Fruit fly (Drosophila melanogaster) whole organism, embryonic: ENCODE data around the gene COX7AL2.

Experiments
- CG10274 ChIP-seq: fragments of 200-800 bp; sonication (Bioruptor generic); optimal IDR thresholded peaks from 3 replicates; lab custom pipeline; 2017; ENCODE audit warnings: missing biosample characterization, mild to moderate bottlenecking, missing genetic modification characterization
- CG12219 ChIP-seq: fragments of 200-800 bp; sonication (Bioruptor generic); optimal IDR thresholded peaks from 3 replicates; lab custom pipeline; 2018; ENCODE audit warnings: missing biosample characterization, mild to moderate bottlenecking, missing genetic modification characterization
- CG12659 ChIP-seq: fragments of 200-800 bp; sonication (Bioruptor generic); optimal IDR thresholded peaks from 3 replicates; lab custom pipeline; 2017; ENCODE audit warnings: mild to moderate bottlenecking, missing biosample characterization, missing genetic modification reagents, missing genetic modification characterization
- CG13296 ChIP-seq: fragments of 200-800 bp; sonication (Bioruptor generic); optimal IDR thresholded peaks from 3 replicates; lab custom pipeline; 2018; ENCODE audit warnings: missing biosample characterization, mild to moderate bottlenecking, missing genetic modification characterization
- CG14014 ChIP-seq: fragments of 200-800 bp; sonication (Bioruptor generic); IDR thresholded peaks from 2 replicates; pipeline ENCODE4 v1.3.6; 2022; ENCODE audit warnings: missing biosample characterization, missing genetic modification characterization
- CG1647 ChIP-seq: fragments of 200-800 bp; sonication (Bioruptor generic); optimal IDR thresholded peaks from 3 replicates; lab custom pipeline; 2016; ENCODE audit warnings: missing biosample characterization, missing genetic modification characterization
- CG17328 ChIP-seq: fragments of 200-800 bp; sonication (Bioruptor generic); IDR thresholded peaks from 2 replicates; pipeline ENCODE4 v1.3.6; 2022; ENCODE audit warnings: missing biosample characterization, missing genetic modification characterization
- CG17568 ChIP-seq: fragments of 200-800 bp; sonication (Bioruptor generic); optimal IDR thresholded peaks from 2 replicates; lab custom pipeline; 2018; ENCODE audit warnings: missing biosample characterization, mild to moderate bottlenecking, missing genetic modification characterization, moderate library complexity
- CG17612 ChIP-seq: fragments of 200-800 bp; sonication (Bioruptor generic); IDR thresholded peaks from 2 replicates; pipeline ENCODE4 v1.3.6; 2022; ENCODE audit warnings: missing biosample characterization, missing genetic modification characterization
- CG17829 ChIP-seq: fragments of 200-800 bp; optimal IDR thresholded peaks from 2 replicates; lab custom pipeline; 2019; ENCODE audit warnings: missing biosample characterization, mild to moderate bottlenecking, missing genetic modification characterization, moderate library complexity
- CG1792 ChIP-seq: fragments of 200-800 bp; sonication (Bioruptor generic); optimal IDR thresholded peaks from 2 replicates; lab custom pipeline; 2016; ENCODE audit warnings: missing biosample characterization, missing genetic modification characterization
- CG3065 ChIP-seq: fragments of 200-800 bp; sonication (Bioruptor generic); optimal IDR thresholded peaks from 2 replicates; lab custom pipeline; 2016; ENCODE audit warnings: missing biosample characterization, missing genetic modification characterization
- CG34376 ChIP-seq: fragments of 200-800 bp; sonication (Bioruptor generic); optimal IDR thresholded peaks from 2 replicates; lab custom pipeline; 2018; ENCODE audit warnings: missing biosample characterization, mild to moderate bottlenecking, missing genetic modification characterization
- CG4424 ChIP-seq: fragments of 200-800 bp; sonication (Bioruptor generic); optimal IDR thresholded peaks from 3 replicates; lab custom pipeline; 2016; ENCODE audit warnings: missing biosample characterization, missing genetic modification characterization
- CG4707 ChIP-seq: fragments of 200-800 bp; sonication (Bioruptor generic); optimal IDR thresholded peaks from 2 replicates; lab custom pipeline; 2018; ENCODE audit warnings: missing biosample characterization, mild to moderate bottlenecking, missing genetic modification characterization, moderate library complexity
- CG7357 ChIP-seq: fragments of 200-800 bp; sonication (Bioruptor generic); IDR thresholded peaks from 3 replicates; pipeline ENCODE4 v1.3.6; 2022; ENCODE audit warnings: missing biosample characterization, missing genetic modification characterization
- CG7372 ChIP-seq: fragments of 200-800 bp; sonication (Bioruptor generic); IDR thresholded peaks from 2 replicates; pipeline ENCODE4 v1.3.6; 2022; ENCODE audit warnings: missing biosample characterization, missing genetic modification characterization
- CG8924 ChIP-seq: fragments of 200-800 bp; optimal IDR thresholded peaks from 3 replicates; lab custom pipeline; 2019; ENCODE audit warnings: missing biosample characterization, mild to moderate bottlenecking, missing genetic modification characterization, moderate library complexity
- CrebB ChIP-seq: fragments of 200-800 bp; sonication (Bioruptor generic); optimal IDR thresholded peaks from 3 replicates; lab custom pipeline; 2018; ENCODE audit warnings: missing biosample characterization, mild to moderate bottlenecking, missing genetic modification characterization
- D ChIP-seq, 2 experiments: fragments of 200-800 bp in 1 of 2; fragments of >200 bp in 1 of 2; sonication (Bioruptor generic) in 1 of 2; optimal IDR thresholded peaks; 2 replicates in 1 of 2; 3 replicates in 1 of 2; lab custom pipeline; 2017; ENCODE audit warnings: mild to moderate bottlenecking in 1 of 2, missing biosample characterization in 1 of 2, missing genetic modification characterization in 1 of 2, missing genetic modification reagents in 1 of 2
- Dfd ChIP-seq, 2 experiments: fragments of >200 bp; optimal IDR thresholded peaks; 2 replicates each; lab custom pipeline; 2017; ENCODE audit warnings: missing biosample characterization in 2 of 2, missing genetic modification characterization in 2 of 2
- Dip2 ChIP-seq: fragments of 200-800 bp; sonication (Bioruptor generic); IDR thresholded peaks from 2 replicates; pipeline ENCODE4 v1.3.6; 2022; ENCODE audit warnings: missing biosample characterization, missing genetic modification characterization
- Dp ChIP-seq: fragments of 200-800 bp; sonication (Bioruptor generic); optimal IDR thresholded peaks from 2 replicates; lab custom pipeline; 2018; ENCODE audit warnings: missing biosample characterization, mild to moderate bottlenecking, missing genetic modification characterization, moderate library complexity
- Dref ChIP-seq: fragments of 200-800 bp; sonication (Bioruptor generic); IDR thresholded peaks from 2 replicates; pipeline ENCODE4 v1.3.6; 2022; ENCODE audit warnings: missing biosample characterization, missing genetic modification characterization
- Fer1 ChIP-seq: fragments of 200-800 bp; sonication (Bioruptor generic); optimal IDR thresholded peaks from 2 replicates; lab custom pipeline; 2017; ENCODE audit warnings: missing biosample characterization, mild to moderate bottlenecking, missing genetic modification characterization
- Gug ChIP-seq: fragments of 200-800 bp; sonication (Bioruptor generic); IDR thresholded peaks from 4 replicates; pipeline ENCODE4 v1.3.6; 2022; ENCODE audit warnings: missing biosample characterization, missing genetic modification characterization
- HLH54F ChIP-seq: fragments of 200-800 bp; sonication (Bioruptor generic); optimal IDR thresholded peaks from 3 replicates; lab custom pipeline; 2016; ENCODE audit warnings: missing biosample characterization, missing genetic modification characterization
- HmgD ChIP-seq: fragments of 200-800 bp; sonication (Bioruptor generic); optimal IDR thresholded peaks from 3 replicates; lab custom pipeline; 2016; ENCODE audit warnings: missing biosample characterization, missing genetic modification characterization
- Sry-β ChIP-seq: fragments of 200-800 bp; sonication (Bioruptor generic); optimal IDR thresholded peaks from 2 replicates; lab custom pipeline; 2018; ENCODE audit warnings: missing biosample characterization, mild to moderate bottlenecking, missing genetic modification characterization, moderate library complexity
- Ssrp ChIP-seq: fragments of 200-800 bp; sonication (Bioruptor generic); optimal IDR thresholded peaks from 2 replicates; lab custom pipeline; 2018; ENCODE audit warnings: missing biosample characterization, mild to moderate bottlenecking, missing genetic modification characterization, moderate library complexity
- ase ChIP-seq: fragments of 200-800 bp; sonication (Bioruptor generic); IDR thresholded peaks from 3 replicates; pipeline ENCODE4 v1.3.6; 2022; ENCODE audit warnings: missing biosample characterization, missing genetic modification characterization
- az2 ChIP-seq: fragments of 200-800 bp; sonication (Bioruptor generic); optimal IDR thresholded peaks from 3 replicates; lab custom pipeline; 2016; ENCODE audit warnings: missing biosample characterization, missing genetic modification characterization
- bigmax ChIP-seq: fragments of 200-800 bp; sonication (Bioruptor generic); optimal IDR thresholded peaks from 2 replicates; lab custom pipeline; 2018; ENCODE audit warnings: missing biosample characterization, mild to moderate bottlenecking, missing genetic modification characterization
- chm ChIP-seq: fragments of 200-800 bp; sonication (Bioruptor generic); IDR thresholded peaks from 2 replicates; pipeline ENCODE4 v1.3.6; 2022; ENCODE audit warnings: missing biosample characterization, missing genetic modification characterization
- dati ChIP-seq: fragments of 200-800 bp; sonication (Bioruptor generic); IDR thresholded peaks from 2 replicates; pipeline ENCODE4 v1.3.6; 2022; ENCODE audit warnings: missing biosample characterization, missing genetic modification characterization
- grn ChIP-seq: fragments of 200-800 bp; sonication (Bioruptor generic); optimal IDR thresholded peaks from 3 replicates; lab custom pipeline; 2017; ENCODE audit warnings: missing biosample characterization, missing genetic modification characterization
- lilli ChIP-seq: fragments of 200-800 bp; sonication (Bioruptor generic); optimal IDR thresholded peaks from 3 replicates; lab custom pipeline; 2016; ENCODE audit warnings: missing biosample characterization, missing genetic modification characterization
- lola ChIP-seq, 3 experiments: fragments of >200 bp in 2 of 3; fragments of 200-800 bp in 1 of 3; sonication (Bioruptor generic) in 1 of 3; optimal IDR thresholded peaks; 2 replicates each; lab custom pipeline; 2017 to 2019; ENCODE audit warnings: missing biosample characterization in 3 of 3, missing genetic modification characterization in 3 of 3, mild to moderate bottlenecking in 1 of 3, moderate library complexity in 1 of 3
- nom ChIP-seq: fragments of 200-800 bp; sonication (Bioruptor generic); optimal IDR thresholded peaks from 2 replicates; lab custom pipeline; 2017; ENCODE audit warnings: missing biosample characterization, missing genetic modification characterization, mild to moderate bottlenecking, moderate library complexity, missing genetic modification reagents
- onecut ChIP-seq: fragments of 200-800 bp; sonication (Bioruptor generic); IDR thresholded peaks from 2 replicates; pipeline ENCODE4 v1.3.6; 2022; ENCODE audit warnings: missing biosample characterization, missing genetic modification characterization
- p53 ChIP-seq: fragments of 200-800 bp; sonication (Bioruptor generic); optimal IDR thresholded peaks from 2 replicates; lab custom pipeline; 2016; ENCODE audit warnings: missing biosample characterization, missing genetic modification characterization
- peb ChIP-seq: fragments of 200-800 bp; sonication (Bioruptor generic); IDR thresholded peaks from 2 replicates; pipeline ENCODE4 v1.3.6; 2022; ENCODE audit warnings: missing biosample characterization, missing genetic modification characterization
- pzg ChIP-seq: fragments of 200-800 bp; sonication (Bioruptor generic); optimal IDR thresholded peaks from 3 replicates; lab custom pipeline; 2018; ENCODE audit warnings: missing biosample characterization, mild to moderate bottlenecking, missing genetic modification characterization, moderate library complexity
- ranshi ChIP-seq: fragments of 200-800 bp; sonication (Bioruptor generic); IDR thresholded peaks from 2 replicates; pipeline ENCODE4 v1.3.6; 2022; ENCODE audit warnings: missing biosample characterization, missing genetic modification characterization
- tio ChIP-seq: fragments of 200-800 bp; sonication (Bioruptor generic); optimal IDR thresholded peaks from 2 replicates; lab custom pipeline; 2017; ENCODE audit warnings: missing biosample characterization, missing genetic modification characterization, inconsistent platforms
- tx ChIP-seq: fragments of 200-800 bp; sonication (Bioruptor generic); optimal IDR thresholded peaks from 2 replicates; lab custom pipeline; 2016; ENCODE audit warnings: missing biosample characterization, missing genetic modification characterization
- yki ChIP-seq: fragments of >200 bp; optimal IDR thresholded peaks from 3 replicates; lab custom pipeline; 2018
- z ChIP-seq: fragments of 200-800 bp; sonication (Bioruptor generic); IDR thresholded peaks from 3 replicates; pipeline ENCODE4 v1.3.6; 2022; ENCODE audit warnings: missing biosample characterization, missing genetic modification characterization

COX7AL2 gene

dm6 chr2L:2198119-2198494, 395 bp upstream of the COX7AL2 start (continued):
- no peak for TF ChIP-seq tio (GFP tag; lab: Kevin White, UChicago)
- no peak for TF ChIP-seq CrebB (tag; lab: Kevin White, UChicago)
- no peak for TF ChIP-seq D (optimal IDR thresholded peaks at IDR 0.05; lab: Kevin White, UChicago)
- no peak for TF ChIP-seq D (GFP tag; optimal IDR thresholded peaks at IDR 0.05; lab: Kevin White, UChicago)
- TF ChIP-seq chm: no peak
- TF ChIP-seq grn (GFP tag; lab: Kevin White, UChicago): no peak
- no peak for TF ChIP-seq ase (GFP tag; lab: Robert Waterston, UW)
- peak; percentile 81 for TF ChIP-seq onecut (GFP tag; lab: Robert Waterston, UW)

- no peak for TF ChIP-seq Dip2 (GFP tag; lab: Robert Waterston, UW)
- peak; percentile 89 for TF ChIP-seq Fer1 (GFP tag; lab: Kevin White, UChicago)
- no peak for TF ChIP-seq grn (GFP tag; lab: Kevin White, UChicago)
- TF ChIP-seq nom (GFP tag; lab: Kevin White, UChicago): peak; percentile 41
- TF ChIP-seq az2: peak; percentile 39
- peak in 2 of 3 experiments; percentile 66 to 78 for TF ChIP-seq lola (GFP tag; optimal IDR thresholded peaks at IDR 0.05; lab: Kevin White, UChicago)
- TF ChIP-seq CG13296 (GFP tag; lab: Kevin White, UChicago): peak; percentile 84
- peak; percentile 99 for TF ChIP-seq CG3065 (GFP tag; lab: Kevin White, UChicago)
- TF ChIP-seq yki (lab: Kevin White, UChicago): no peak
- TF ChIP-seq CG17568: no peak
- peak; percentile 35 for TF ChIP-seq Ssrp (tag; lab: Kevin White, UChicago)
- no peak for TF ChIP-seq CG7372
- TF ChIP-seq Dp (GFP tag; lab: Kevin White, UChicago): peak; percentile 31
- TF ChIP-seq dati (GFP tag; lab: Robert Waterston, UW): no peak
- peak; percentile 20 for TF ChIP-seq CG1792 (GFP tag; lab: Kevin White, UChicago)
- no peak for TF ChIP-seq Dfd (GFP tag; optimal IDR thresholded peaks at IDR 0.05; lab: Kevin White, UChicago)
- TF ChIP-seq CG8924 (tag; lab: Kevin White, UChicago): peak; percentile 35
- peak; percentile 8; the same call in 1 of the 4 replicates for TF ChIP-seq Gug (GFP tag; lab: Robert Waterston, UW)
- TF ChIP-seq HLH54F: peak; percentile 66
- TF ChIP-seq CG4424 (GFP tag; lab: Kevin White, UChicago): peak; percentile 65
- no peak for TF ChIP-seq CG17612 (GFP tag; lab: Robert Waterston, UW)
- TF ChIP-seq tx (GFP tag; lab: Kevin White, UChicago): no peak
- peak; percentile 68 for TF ChIP-seq HmgD (GFP tag; lab: Kevin White, UChicago)
- TF ChIP-seq pzg: peak; percentile 18
- TF ChIP-seq z (GFP tag; lab: Robert Waterston, UW): no peak
- TF ChIP-seq Dref (GFP tag; lab: Robert Waterston, UW): no peak
- no peak for TF ChIP-seq bigmax (GFP tag; lab: Kevin White, UChicago)
- peak; percentile 55 for TF ChIP-seq CG12659 (GFP tag; lab: Kevin White, UChicago)
- peak; percentile 97 for TF ChIP-seq Sry-β (GFP tag; lab: Kevin White, UChicago)
- peak; percentile 98 for TF ChIP-seq CG34376 (GFP tag; lab: Kevin White, UChicago)
- TF ChIP-seq p53: peak; percentile 32
- TF ChIP-seq CG10274 (GFP tag; lab: Kevin White, UChicago): no peak
- no peak for TF ChIP-seq ranshi (GFP tag; lab: Robert Waterston, UW)
- no peak for TF ChIP-seq peb (GFP tag; lab: Robert Waterston, UW)
- no peak for TF ChIP-seq CG17328 (GFP tag; lab: Robert Waterston, UW)
- peak; percentile 59 for TF ChIP-seq lilli (GFP tag; lab: Kevin White, UChicago)
- TF ChIP-seq CG12219 (GFP tag; lab: Kevin White, UChicago): peak; percentile 45
- peak; percentile 29 for TF ChIP-seq CG4707 (GFP tag; lab: Kevin White, UChicago)
- no peak for TF ChIP-seq CG1647 (GFP tag; lab: Kevin White, UChicago)
- TF ChIP-seq CG17829 (tag; lab: Kevin White, UChicago): peak; percentile 41
- peak; percentile 87 for TF ChIP-seq CG7357 (GFP tag; lab: Robert Waterston, UW)
- TF ChIP-seq CG14014 (GFP tag; lab: Robert Waterston, UW): no peak
Measured at dm6 chr2L:2196590-2197474, 880 bp downstream of the COX7AL2 start.
